Fruit fly (Drosophila melanogaster) Kc167 (cell line): Measurements from ENCODE around the gene ph-d.

Experiments used
- Myc ChIP-seq: fragments of >200 bp; optimal IDR thresholded peaks from 2 replicates; lab custom pipeline; 2017; ENCODE audit warnings: missing external identifiers
- Sin3A ChIP-seq: fragments of >200 bp; optimal IDR thresholded peaks from 2 replicates; lab custom pipeline; 2018; ENCODE audit warnings: missing external identifiers
- h ChIP-seq: fragments of >200 bp; optimal IDR thresholded peaks from 3 replicates; lab custom pipeline; 2018; ENCODE audit warnings: missing external identifiers
- insv ChIP-seq: fragments of >200 bp; optimal IDR thresholded peaks from 3 replicates; lab custom pipeline; 2018; ENCODE audit warnings: missing external identifiers
- psq ChIP-seq: fragments of >200 bp; optimal IDR thresholded peaks from 2 replicates; lab custom pipeline; 2017; ENCODE audit warnings: missing external identifiers
- ttk ChIP-seq: sonication (Bioruptor generic); optimal IDR thresholded peaks from 2 replicates; lab custom pipeline; 2017; ENCODE audit warnings: missing external identifiers

ph-d gene

DNA sequence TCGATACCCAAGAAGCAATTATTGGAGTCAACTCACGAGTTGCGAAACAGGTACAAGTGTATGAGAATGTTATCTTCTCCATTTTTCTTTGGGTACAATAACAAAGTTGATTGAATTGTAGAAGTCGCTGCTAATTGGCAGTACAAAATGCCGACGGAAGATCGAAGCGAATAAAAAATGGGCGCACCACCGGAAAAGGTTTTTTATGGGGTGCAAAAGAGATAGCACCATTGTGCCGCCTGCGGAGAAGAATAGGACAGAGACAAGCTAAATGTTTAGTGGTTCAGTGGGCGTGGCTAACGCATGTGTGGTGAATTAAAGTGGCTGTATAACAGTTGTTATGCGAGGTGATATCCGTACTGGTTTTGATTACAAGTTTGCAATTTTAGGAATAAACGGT, 17.4 kb upstream of the ph-d start:
- TF ChIP-seq Sin3A (lab: Kevin White, UChicago) = no peak
- TF ChIP-seq Myc (lab: Kevin White, UChicago) = no peak
- TF ChIP-seq h (lab: Kevin White, UChicago) = no peak
- no peak for TF ChIP-seq insv
- no peak for TF ChIP-seq ttk (lab: Kevin White, UChicago)
- TF ChIP-seq psq (lab: Kevin White, UChicago) = no peak

DNA sequence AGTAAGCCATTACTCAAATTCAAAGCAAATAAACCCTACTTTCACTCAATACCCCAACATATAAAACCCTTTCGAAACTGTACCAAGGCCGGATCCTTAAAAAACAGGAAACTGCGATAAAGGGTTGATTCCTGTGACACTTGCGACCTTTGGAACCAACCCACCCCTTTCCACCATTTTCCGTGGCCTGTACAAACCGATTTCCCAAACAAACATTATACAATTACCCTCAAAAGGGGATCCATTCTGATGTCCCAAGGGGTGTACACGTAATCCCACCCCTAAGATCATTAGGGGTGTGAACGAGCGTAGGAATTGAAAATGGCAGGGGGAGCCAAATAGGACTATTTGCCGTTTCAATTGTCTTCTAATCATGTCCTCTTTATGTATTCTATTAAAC, 16.5 kb upstream of the ph-d start:
- TF ChIP-seq Sin3A (lab: Kevin White, UChicago) = no peak
- no peak for TF ChIP-seq ttk (lab: Kevin White, UChicago)
- TF ChIP-seq h (lab: Kevin White, UChicago) = no peak
- TF ChIP-seq Myc (lab: Kevin White, UChicago) = no peak
- TF ChIP-seq insv = no peak
- TF ChIP-seq psq (lab: Kevin White, UChicago) = no peak

DNA sequence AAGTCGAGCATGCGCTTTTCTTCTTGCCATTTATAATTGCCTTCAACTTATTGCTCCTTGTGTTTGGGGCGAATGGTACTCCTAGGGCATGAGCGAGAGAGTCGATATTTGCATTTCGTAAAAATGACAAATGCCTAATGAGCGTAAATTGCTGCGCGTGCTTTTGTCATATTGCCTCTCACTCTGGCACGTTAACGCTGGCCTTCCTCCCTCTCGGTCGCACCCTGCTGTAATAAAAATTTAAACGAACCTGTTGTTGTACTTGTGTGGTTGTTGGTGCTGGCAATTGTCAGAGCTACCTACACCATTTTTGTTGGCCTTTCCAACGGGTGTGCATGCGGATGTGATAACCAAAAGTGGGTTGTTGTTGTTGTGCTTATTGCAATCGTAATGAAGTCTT, 15.3 kb upstream of the ph-d start:
- TF ChIP-seq ttk (lab: Kevin White, UChicago) (no peak), insv (no peak), h (lab: Kevin White, UChicago) (no peak), Myc (lab: Kevin White, UChicago) (no peak), psq (lab: Kevin White, UChicago) (no peak), Sin3A (lab: Kevin White, UChicago) (no peak)

DNA sequence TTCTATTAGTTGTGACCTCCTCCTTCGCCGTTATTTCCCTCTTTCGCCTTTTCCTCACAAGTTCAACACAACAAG, 15.1 kb upstream of the ph-d start, which contains the start of gene ph-p:
Gene ph-p, minus strand, starts transcription at position 30 of the 75 bp plus-strand sequence.
- TF ChIP-seq ttk (lab: Kevin White, UChicago) = no peak
- no peak for TF ChIP-seq h (lab: Kevin White, UChicago)
- no peak for TF ChIP-seq psq (lab: Kevin White, UChicago)
- TF ChIP-seq insv = no peak
- TF ChIP-seq Sin3A (lab: Kevin White, UChicago) = no peak
- TF ChIP-seq Myc (lab: Kevin White, UChicago) = no peak

DNA sequence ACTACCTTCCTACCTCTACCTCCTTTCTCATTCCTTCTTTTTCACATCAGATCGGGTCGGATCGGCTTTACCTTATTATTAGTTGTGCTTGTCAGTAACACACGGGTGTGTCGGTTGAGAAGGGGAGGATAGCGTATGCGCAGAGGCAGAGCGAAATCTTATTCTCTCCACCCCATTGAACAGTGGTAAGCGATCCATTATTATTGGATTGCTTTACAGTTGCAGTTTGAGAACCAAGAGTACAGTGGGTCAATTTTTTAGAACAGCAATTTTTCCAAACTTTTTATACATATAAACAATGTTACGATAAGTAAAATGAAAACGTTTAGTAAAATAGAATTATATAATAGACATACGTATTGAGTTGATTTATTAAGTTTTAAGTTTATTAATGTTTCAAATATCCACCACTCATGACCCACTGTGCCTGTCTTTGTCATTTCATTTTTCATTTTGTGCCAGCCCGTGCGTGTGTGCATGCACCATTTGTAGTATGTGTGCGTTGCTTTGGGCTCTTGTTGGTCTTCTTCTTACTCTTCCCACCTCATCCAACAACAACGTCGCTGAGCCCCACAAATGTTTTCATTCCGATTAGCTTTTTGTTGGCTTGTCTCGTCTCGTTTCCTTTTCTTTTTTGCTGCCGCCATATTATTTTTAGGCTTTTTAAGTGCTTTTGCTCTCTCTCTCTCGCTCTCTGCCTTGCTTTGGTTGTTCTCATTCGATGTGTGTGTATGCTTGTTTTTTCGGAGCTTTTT, 14.7 kb upstream of the ph-d start:
- TF ChIP-seq ttk (lab: Kevin White, UChicago) (no peak), psq (lab: Kevin White, UChicago) (no peak)

DNA sequence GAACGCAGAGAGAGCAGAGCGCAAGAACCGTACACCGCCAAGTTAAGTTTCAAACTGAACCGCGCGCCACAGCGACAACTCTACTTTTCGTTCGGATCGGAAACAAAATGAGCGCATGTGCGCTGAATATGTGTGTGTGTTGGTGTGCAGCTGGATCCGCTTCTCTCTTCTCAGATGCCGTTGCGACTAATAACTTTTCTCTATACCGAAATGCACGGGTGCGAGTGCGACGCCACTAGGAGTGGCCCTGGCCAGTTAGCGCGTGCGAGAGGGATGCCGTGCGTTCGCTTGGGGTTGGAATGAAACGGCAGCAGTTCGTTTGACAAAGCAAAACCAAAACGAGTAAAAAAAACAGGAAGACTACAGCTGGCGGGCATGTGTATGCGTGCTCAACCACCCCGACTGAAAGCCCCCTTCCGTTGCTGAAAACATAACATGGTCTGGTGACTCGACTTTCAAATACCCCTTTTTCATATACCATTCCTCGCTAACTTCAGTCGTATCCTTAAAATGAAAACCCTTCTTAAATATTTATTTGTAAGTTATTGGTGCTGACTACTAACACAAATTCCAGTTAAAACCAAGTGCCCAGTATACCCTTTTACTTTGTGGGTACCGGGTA, 13.9 kb upstream of the ph-d start:
- TF ChIP-seq Myc (lab: Kevin White, UChicago) (no peak), h (lab: Kevin White, UChicago) (no peak), insv (no peak), ttk (lab: Kevin White, UChicago) (no peak), Sin3A (lab: Kevin White, UChicago) (no peak), psq (lab: Kevin White, UChicago) (no peak)

DNA sequence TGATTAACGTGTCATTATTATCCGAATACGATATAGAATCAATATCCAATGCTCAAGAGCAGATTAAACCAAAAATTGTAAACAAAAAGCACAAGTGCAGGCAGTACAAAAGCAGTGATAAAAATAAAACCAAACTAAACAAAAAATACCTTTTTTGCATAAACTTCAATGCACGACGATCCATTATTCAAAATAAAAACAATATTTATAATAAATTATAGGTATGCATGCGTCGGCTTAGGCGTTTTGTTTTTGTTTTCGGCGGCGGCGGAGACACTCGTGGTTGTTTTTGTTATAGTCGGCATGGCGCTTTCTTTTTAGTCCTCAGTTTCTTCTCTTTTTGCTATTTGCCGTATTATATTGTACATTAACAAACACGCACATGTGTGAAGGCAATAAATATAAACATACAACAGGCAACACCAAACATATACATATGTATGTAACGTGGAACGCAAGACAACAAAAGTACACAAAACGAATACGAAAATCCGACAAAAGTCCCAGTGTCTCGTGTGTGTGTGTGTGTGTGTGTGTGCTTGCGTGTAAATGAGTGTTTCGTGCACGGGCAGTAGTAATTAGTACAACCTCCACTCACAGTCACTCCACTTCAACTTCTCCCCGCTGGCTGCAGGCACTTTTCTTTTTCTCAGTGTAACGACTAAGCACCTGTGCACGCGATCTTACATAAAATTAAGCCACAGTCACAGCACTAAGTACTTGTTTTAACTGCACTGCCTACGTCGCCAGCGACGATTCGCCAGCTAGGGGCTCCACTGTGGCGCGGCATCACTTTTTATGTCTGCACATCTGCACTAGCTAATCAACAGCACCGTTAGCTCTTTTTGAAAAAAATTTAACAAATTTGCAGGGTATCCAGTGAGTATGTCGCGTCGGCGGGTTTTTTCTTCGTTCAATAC, 13.0 kb upstream of the ph-d start:
- TF ChIP-seq ttk (lab: Kevin White, UChicago) (no peak), psq (lab: Kevin White, UChicago) (no peak), h (lab: Kevin White, UChicago) (no peak), Myc (lab: Kevin White, UChicago) (no peak), Sin3A (lab: Kevin White, UChicago) (no peak), insv (no peak)

DNA sequence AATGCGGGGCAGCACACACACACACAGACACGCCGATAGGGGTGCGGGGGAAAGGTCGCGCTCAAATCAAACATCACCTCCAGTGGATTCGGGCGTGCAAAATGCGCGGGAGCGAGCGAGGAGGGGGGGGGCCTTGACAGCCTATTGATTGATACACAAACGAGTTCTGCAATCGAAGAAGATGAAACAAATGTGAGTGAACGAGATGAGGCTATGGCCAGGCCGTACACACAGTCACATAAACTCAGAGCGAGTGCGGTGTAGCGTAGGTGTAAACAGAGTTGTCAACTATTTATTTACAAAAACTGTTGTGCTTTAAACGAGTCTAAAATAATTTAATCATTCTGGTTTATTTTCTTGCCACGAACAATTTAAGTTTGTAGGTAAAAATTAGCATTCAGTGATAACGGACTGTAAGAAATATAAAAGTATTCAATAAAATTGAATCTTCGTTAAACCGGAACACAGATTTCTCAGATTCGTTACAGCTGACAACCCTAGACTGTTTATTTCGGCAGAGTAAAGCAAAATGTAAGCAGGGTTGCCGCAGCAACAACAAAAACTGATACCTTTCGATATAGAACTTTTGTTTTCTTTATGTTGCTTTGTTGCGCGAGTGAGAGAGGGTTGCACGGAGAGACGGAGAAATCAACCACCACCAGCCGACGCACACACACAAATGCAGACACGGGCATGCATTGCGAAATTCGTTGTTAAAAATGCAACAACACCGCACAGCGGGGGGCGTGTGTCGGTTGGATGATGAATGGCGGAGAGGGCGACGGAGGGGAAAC, 12.1 kb upstream of the ph-d start:
- peak; percentile 81 for TF ChIP-seq ttk (lab: Kevin White, UChicago)
- no peak for TF ChIP-seq insv

DNA sequence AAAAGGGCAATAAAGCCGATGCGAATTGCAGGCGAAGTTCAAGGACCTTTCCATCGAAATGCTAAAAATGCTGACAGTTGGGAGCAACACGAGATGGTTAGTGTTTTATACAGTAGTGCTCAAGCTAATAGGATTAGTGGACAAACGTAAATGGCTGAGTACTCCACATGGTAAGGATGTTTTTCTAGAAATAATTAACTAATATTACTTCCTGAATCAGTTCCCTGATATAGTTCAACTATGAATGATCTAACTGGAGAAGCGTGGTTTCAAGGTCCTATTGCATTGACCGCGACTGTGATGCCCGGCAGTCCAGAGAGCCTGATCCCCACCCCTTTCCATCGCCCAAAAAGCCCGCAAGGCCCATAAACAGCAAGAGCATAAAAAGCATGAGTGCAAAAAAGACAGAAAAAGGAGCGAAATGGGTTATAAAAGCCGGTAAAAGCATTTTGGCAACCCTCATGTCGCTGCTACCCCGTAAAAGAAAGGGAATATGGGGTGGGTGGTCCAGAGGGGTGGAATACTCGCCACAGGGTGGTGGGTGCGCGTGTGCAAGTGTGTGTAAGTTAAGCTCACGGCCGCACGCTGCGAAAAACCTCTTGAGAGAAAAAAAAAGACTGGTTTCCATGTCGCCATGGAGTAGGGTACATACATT, 11.3 kb upstream of the ph-d start:
- TF ChIP-seq ttk (lab: Kevin White, UChicago) (no peak), Myc (lab: Kevin White, UChicago) (no peak), psq (lab: Kevin White, UChicago) (no peak), h (lab: Kevin White, UChicago) (no peak), insv (no peak), Sin3A (lab: Kevin White, UChicago) (no peak)

DNA sequence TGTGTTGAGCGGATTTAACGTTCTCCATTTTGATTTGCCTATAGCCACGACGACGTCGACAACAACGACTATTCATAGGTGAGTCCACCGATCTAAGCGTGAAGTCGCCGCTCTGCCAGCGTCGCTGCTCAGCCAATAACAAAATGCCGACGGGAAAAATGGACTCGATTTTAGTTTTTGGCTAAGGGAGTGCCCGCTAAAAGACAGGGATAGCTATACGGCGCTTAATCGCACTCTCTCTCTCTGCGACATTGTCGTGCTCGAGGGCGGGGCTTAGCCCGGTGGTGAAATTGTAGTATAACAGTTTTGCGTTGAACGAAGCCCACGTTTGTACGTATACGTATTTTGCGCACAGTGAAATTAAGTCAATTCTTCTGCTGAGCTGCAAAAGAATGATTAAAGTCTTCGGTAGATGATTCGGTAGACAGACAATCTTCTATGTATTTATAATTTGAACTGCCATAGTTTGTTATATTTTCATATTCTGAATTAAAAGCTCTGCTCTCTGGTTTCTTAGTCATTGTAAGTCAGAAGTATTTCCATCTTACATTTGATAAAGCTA, 2.5 kb upstream of the ph-d start:
- no peak for TF ChIP-seq ttk (lab: Kevin White, UChicago)
- no peak for TF ChIP-seq psq (lab: Kevin White, UChicago)
- TF ChIP-seq Myc (lab: Kevin White, UChicago) = no peak
- TF ChIP-seq Sin3A (lab: Kevin White, UChicago) = no peak
- TF ChIP-seq insv = no peak
- TF ChIP-seq h (lab: Kevin White, UChicago) = no peak
